Worm (Caenorhabditis elegans): ENCODE data around the gene F26A1.8.

F26A1.8 gene

DNA sequence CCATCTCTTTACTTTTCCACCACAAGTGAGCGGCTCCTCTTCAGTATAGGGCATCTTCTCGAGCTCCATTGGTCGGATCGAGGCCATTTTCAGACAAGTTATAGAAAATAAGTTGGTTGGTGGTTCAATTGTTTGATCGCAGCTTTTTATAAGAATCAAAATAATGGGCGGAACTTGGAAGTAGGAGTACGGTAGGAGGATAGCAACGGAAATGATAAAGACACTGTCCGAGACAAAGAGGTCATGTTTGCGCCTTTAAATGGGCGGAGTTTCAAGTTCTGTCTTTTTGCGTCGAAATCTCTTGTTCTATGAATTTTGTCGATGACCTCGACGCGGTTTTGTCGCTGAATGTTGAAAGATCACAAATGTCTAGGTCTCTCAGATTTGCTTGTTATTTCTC is at the start of gene F26A1.8:
F26A1.8 (minus strand) TSS at position 101 of the 400 bp plus-strand sequence.
- TF ChIP-seq ets-7 (tag; optimal IDR thresholded peaks at IDR 0.05) = no peak
- no peak for TF ChIP-seq tra-4 (tag; optimal IDR thresholded peaks at IDR 0.05)
- TF ChIP-seq hnd-1 (tag; optimal IDR thresholded peaks at IDR 0.05) = no peak
- TF ChIP-seq flt-1 (GFP tag; IDR thresholded peaks at IDR 0.05) = no peak
- TF ChIP-seq tbx-37 (GFP tag; conservative IDR thresholded peaks at IDR 0.05) = no peak
- TF ChIP-seq ceh-13 (GFP tag; optimal IDR thresholded peaks at IDR 0.05) = no peak
- no peak for TF ChIP-seq aly-1 (tag; optimal IDR thresholded peaks at IDR 0.05)
- no peak for TF ChIP-seq ceh-36 (tag; optimal IDR thresholded peaks at IDR 0.05)
- TF ChIP-seq F13C5.2 (tag; optimal IDR thresholded peaks at IDR 0.05) = no peak
- no peak for TF ChIP-seq scrt-1 (GFP tag; IDR thresholded peaks at IDR 0.05)
- no peak for TF ChIP-seq hmg-4 (GFP tag; optimal IDR thresholded peaks at IDR 0.05)
- TF ChIP-seq B0310.2 (tag; optimal IDR thresholded peaks at IDR 0.05) = no peak
- no peak for TF ChIP-seq hmbx-1 (tag; optimal IDR thresholded peaks at IDR 0.05)
- no peak for TF ChIP-seq pes-1 (GFP tag; IDR thresholded peaks at IDR 0.05)
- TF ChIP-seq ama-1 (optimal IDR thresholded peaks at IDR 0.05) = no peak
- TF ChIP-seq sea-1 (GFP tag; conservative IDR thresholded peaks at IDR 0.05) = no peak
- no peak for TF ChIP-seq tbx-11 (GFP tag; IDR thresholded peaks at IDR 0.05)

DNA sequence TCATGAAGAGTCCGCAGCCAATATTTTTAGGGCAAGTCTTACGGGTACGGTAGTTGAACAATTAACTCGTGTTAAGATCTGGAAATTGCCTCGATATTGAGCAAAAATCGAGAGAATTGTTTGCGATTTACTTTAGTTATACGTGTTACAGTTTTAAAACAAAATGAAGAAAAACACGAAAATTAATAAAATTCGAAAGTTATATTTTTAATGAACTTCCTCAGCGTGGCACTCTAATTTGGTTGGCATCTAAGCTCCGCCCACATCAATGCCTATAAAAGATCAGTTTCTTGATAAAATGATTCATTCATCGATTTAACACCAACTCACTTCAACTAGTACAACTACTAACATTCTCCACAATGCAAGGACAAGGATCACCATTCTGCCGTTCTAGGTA is 48.4 kb upstream of the F26A1.8 start, which contains the start of gene gipc-1:
gipc-1 (plus strand) TSS at position 301 of the 400 bp plus-strand sequence.
- TF ChIP-seq ama-1 (optimal IDR thresholded peaks at IDR 0.05) (no peak), ceh-13 (GFP tag; optimal IDR thresholded peaks at IDR 0.05) (no peak), ceh-36 (tag; optimal IDR thresholded peaks at IDR 0.05) (no peak), scrt-1 (GFP tag; IDR thresholded peaks at IDR 0.05) (no peak), ets-7 (tag; optimal IDR thresholded peaks at IDR 0.05) (no peak), tbx-11 (GFP tag; IDR thresholded peaks at IDR 0.05) (no peak), B0310.2 (tag; optimal IDR thresholded peaks at IDR 0.05) (no peak)

DNA sequence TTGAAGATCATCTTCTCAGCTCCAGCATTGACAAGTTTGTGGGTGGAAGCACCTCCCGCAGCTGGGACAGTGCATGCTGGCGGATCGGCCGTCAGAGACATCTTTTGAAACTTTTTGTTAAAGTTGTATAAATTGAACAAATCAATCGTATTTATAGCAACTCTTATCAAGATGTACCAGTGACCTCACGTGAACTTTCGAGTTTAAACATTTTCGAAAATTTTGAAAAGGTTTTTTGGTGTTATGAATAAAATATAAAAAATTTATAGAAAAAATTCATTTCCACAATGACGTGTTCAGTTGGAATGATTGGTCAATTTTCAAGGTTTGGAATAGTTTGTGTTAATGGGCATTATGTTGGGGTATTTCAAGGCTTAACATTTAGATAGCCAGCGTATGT is 46.6 kb upstream of the F26A1.8 start, which contains the start of the genes msd-4 and C35D10.3:
msd-4 (minus strand) TSS at position 101 of the 400 bp plus-strand sequence.
C35D10.3 (plus strand) TSS at position 279 of the 400 bp plus-strand sequence.
- TF ChIP-seq pes-1 (GFP tag; IDR thresholded peaks at IDR 0.05) = no peak
- no peak for TF ChIP-seq hmg-4 (GFP tag; optimal IDR thresholded peaks at IDR 0.05)
- no peak for TF ChIP-seq hnd-1 (tag; optimal IDR thresholded peaks at IDR 0.05)
- no peak for TF ChIP-seq scrt-1 (GFP tag; IDR thresholded peaks at IDR 0.05)
- no peak for TF ChIP-seq ets-7 (tag; optimal IDR thresholded peaks at IDR 0.05)
- TF ChIP-seq B0310.2 (tag; optimal IDR thresholded peaks at IDR 0.05) = no peak
- TF ChIP-seq flt-1 (GFP tag; IDR thresholded peaks at IDR 0.05) = no peak
- no peak for TF ChIP-seq ama-1 (optimal IDR thresholded peaks at IDR 0.05)
- no peak for TF ChIP-seq tbx-11 (GFP tag; IDR thresholded peaks at IDR 0.05)
- TF ChIP-seq ceh-36 (tag; optimal IDR thresholded peaks at IDR 0.05) = no peak
- no peak for TF ChIP-seq F13C5.2 (tag; optimal IDR thresholded peaks at IDR 0.05)
- TF ChIP-seq hmbx-1 (tag; optimal IDR thresholded peaks at IDR 0.05) = no peak
- TF ChIP-seq ceh-13 (GFP tag; optimal IDR thresholded peaks at IDR 0.05) = no peak
- TF ChIP-seq tbx-37 (GFP tag; conservative IDR thresholded peaks at IDR 0.05) = no peak
- TF ChIP-seq sea-1 (GFP tag; conservative IDR thresholded peaks at IDR 0.05) = no peak
- TF ChIP-seq tra-4 (tag; optimal IDR thresholded peaks at IDR 0.05) = no peak

DNA sequence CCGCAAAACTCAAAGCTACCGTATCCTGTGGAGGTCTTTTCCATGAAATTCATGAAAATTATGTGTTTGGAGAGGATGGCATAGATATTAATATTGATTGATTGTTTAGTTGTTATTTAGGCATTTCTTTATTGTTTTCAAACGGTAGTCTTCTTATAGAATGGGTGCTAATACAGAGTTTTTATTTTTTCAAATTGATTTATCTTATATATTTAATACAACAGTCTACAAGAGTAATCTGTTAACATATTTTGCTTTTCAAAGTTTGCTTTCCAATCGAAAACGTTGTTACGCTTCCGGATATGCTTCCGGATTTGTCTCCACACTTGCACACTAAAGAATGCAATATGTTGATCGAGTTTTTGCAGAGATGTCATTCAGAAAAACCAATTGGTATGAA is 44.7 kb upstream of the F26A1.8 start, which contains the start of gene C35D10.17:
C35D10.17 (plus strand) TSS at position 301 of the 400 bp plus-strand sequence.
- TF ChIP-seq scrt-1 (GFP tag; IDR thresholded peaks at IDR 0.05) (no peak), hmbx-1 (tag; optimal IDR thresholded peaks at IDR 0.05) (no peak), B0310.2 (tag; optimal IDR thresholded peaks at IDR 0.05) (no peak), hmg-4 (GFP tag; optimal IDR thresholded peaks at IDR 0.05) (no peak), flt-1 (GFP tag; IDR thresholded peaks at IDR 0.05) (no peak), ama-1 (optimal IDR thresholded peaks at IDR 0.05) (no peak), pes-1 (GFP tag; IDR thresholded peaks at IDR 0.05) (no peak), sea-1 (GFP tag; conservative IDR thresholded peaks at IDR 0.05) (no peak), tbx-11 (GFP tag; IDR thresholded peaks at IDR 0.05) (no peak), hnd-1 (tag; optimal IDR thresholded peaks at IDR 0.05) (no peak), ets-7 (tag; optimal IDR thresholded peaks at IDR 0.05) (no peak), F13C5.2 (tag; optimal IDR thresholded peaks at IDR 0.05) (no peak), tra-4 (tag; optimal IDR thresholded peaks at IDR 0.05) (no peak), tbx-37 (GFP tag; conservative IDR thresholded peaks at IDR 0.05) (no peak), ceh-36 (tag; optimal IDR thresholded peaks at IDR 0.05) (no peak), ceh-13 (GFP tag; optimal IDR thresholded peaks at IDR 0.05) (no peak), aly-1 (tag; optimal IDR thresholded peaks at IDR 0.05) (no peak)

DNA sequence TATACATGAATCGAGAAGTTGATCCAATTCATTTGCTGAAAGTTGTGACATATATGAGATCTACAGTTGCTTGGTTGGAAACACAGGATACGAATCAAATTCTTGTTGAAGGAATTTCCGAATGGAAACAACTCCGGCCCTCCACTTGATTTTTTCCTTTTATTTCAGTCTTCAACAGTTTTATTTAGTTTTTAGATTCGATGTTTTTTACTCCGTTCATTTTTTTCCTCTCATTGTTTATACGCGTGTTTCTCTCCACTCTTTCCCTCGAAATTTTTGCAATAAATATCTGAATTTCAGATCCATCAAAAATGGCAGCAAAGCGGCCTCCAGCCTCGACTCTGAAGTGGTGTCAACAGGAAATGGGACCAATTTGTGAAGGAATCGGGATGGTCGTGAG is 41.1 kb upstream of the F26A1.8 start, which contains the start of gene coq-8:
coq-8 (plus strand) TSS at position 301 of the 400 bp plus-strand sequence.
- TF ChIP-seq ets-7 (tag; optimal IDR thresholded peaks at IDR 0.05) (no peak), hmg-4 (GFP tag; optimal IDR thresholded peaks at IDR 0.05) (no peak), ceh-36 (tag; optimal IDR thresholded peaks at IDR 0.05) (no peak), scrt-1 (GFP tag; IDR thresholded peaks at IDR 0.05) (no peak), F13C5.2 (tag; optimal IDR thresholded peaks at IDR 0.05) (no peak)

DNA sequence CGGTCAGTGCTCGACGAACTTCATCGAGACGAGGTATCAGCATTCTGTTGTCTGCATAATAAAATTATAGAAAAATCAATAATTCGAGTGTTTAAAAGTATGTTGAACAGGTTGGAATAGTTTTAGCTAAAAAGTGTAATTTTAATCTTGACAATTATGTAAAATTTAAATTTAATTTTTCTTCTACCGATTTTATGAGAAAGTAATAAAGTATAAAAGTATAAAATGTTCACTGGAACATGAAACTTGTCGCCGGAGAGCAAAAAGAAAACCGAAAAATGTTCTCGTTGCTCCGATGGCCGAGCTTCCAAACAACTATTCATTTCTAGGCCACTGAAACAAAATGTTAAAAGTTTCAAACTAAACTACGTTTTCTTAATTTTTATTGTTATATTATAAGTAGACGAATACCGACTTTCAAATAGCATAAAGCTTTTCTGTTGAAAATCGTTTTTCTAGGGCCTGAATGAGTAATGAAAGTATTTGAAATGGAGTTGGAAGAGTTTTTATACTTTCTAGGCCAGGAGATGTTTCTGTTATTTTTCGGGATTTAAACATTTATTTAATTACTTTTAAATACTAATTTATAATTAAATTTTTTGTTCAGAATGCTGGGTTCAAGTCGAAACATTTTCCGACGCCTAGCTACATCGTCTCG is 39.8 kb upstream of the F26A1.8 start, which contains the start of the genes C35D10.10 and C35D10.5:
C35D10.10 (minus strand) TSS at position 51 of the 658 bp plus-strand sequence.
C35D10.5 (plus strand) TSS at position 608 of the 658 bp plus-strand sequence.
- TF ChIP-seq ets-7 (tag; optimal IDR thresholded peaks at IDR 0.05) (no peak), flt-1 (GFP tag; IDR thresholded peaks at IDR 0.05) (no peak), B0310.2 (tag; optimal IDR thresholded peaks at IDR 0.05) (no peak), tbx-37 (GFP tag; conservative IDR thresholded peaks at IDR 0.05) (no peak), ama-1 (optimal IDR thresholded peaks at IDR 0.05) (no peak), sea-1 (GFP tag; conservative IDR thresholded peaks at IDR 0.05) (no peak), F13C5.2 (tag; optimal IDR thresholded peaks at IDR 0.05) (no peak), tbx-11 (GFP tag; IDR thresholded peaks at IDR 0.05) (no peak), hnd-1 (tag; optimal IDR thresholded peaks at IDR 0.05) (no peak), aly-1 (tag; optimal IDR thresholded peaks at IDR 0.05) (no peak), hmbx-1 (tag; optimal IDR thresholded peaks at IDR 0.05) (no peak)

DNA sequence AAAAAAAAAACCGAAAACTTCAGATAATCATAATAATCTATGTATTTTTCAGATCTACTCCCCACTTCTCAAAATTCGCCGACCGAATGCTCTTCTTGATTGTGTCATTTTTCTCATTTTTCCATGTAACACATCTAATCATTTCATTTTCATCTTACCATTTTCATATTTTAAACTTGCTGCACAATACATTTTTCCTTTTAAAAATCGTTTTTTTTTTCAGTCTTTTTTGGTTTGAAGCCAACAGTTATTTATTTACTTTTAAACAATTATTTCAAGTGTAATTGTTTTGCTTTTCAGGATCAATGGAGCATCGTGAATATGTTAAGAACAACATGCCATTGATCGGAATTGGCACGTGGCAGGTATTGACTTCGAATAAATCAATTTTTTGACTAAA is 37.0 kb upstream of the F26A1.8 start, which contains the start of gene C35D10.6:
C35D10.6 (plus strand) TSS at position 301 of the 400 bp plus-strand sequence.
- TF ChIP-seq tbx-37 (GFP tag; conservative IDR thresholded peaks at IDR 0.05) (no peak), ama-1 (optimal IDR thresholded peaks at IDR 0.05) (no peak), flt-1 (GFP tag; IDR thresholded peaks at IDR 0.05) (no peak), hmg-4 (GFP tag; optimal IDR thresholded peaks at IDR 0.05) (no peak), scrt-1 (GFP tag; IDR thresholded peaks at IDR 0.05) (no peak), aly-1 (tag; optimal IDR thresholded peaks at IDR 0.05) (no peak), sea-1 (GFP tag; conservative IDR thresholded peaks at IDR 0.05) (no peak), pes-1 (GFP tag; IDR thresholded peaks at IDR 0.05) (no peak), ets-7 (tag; optimal IDR thresholded peaks at IDR 0.05) (no peak), ceh-13 (GFP tag; optimal IDR thresholded peaks at IDR 0.05) (no peak), ceh-36 (tag; optimal IDR thresholded peaks at IDR 0.05) (no peak), tra-4 (tag; optimal IDR thresholded peaks at IDR 0.05) (no peak), hnd-1 (tag; optimal IDR thresholded peaks at IDR 0.05) (no peak), B0310.2 (tag; optimal IDR thresholded peaks at IDR 0.05) (no peak), hmbx-1 (tag; optimal IDR thresholded peaks at IDR 0.05) (no peak), F13C5.2 (tag; optimal IDR thresholded peaks at IDR 0.05) (no peak), tbx-11 (GFP tag; IDR thresholded peaks at IDR 0.05) (no peak)
